Worm (Caenorhabditis elegans) whole organism, L3 larva: ENCODE data around the gene tsp-12.

Source experiments
- R02D3.7 ChIP-seq: fragments of 150-350 bp; optimal IDR thresholded peaks from 2 replicates; lab custom pipeline; 2014; ENCODE audit warnings: missing biosample characterization, missing genetic modification characterization
- aly-2 ChIP-seq: fragments of 150-350 bp; optimal IDR thresholded peaks from 2 replicates; lab custom pipeline; 2014; ENCODE audit warnings: missing biosample characterization, missing genetic modification characterization
- ama-1 ChIP-seq: fragments of 150-350 bp; optimal IDR thresholded peaks from 2 replicates; lab custom pipeline; 2018
- ceh-82 ChIP-seq: fragments of 150-350 bp; optimal IDR thresholded peaks from 2 replicates; lab custom pipeline; 2014; ENCODE audit warnings: missing biosample characterization, missing genetic modification characterization
- ceh-9 ChIP-seq: sonication (generic microtip); optimal IDR thresholded peaks from 2 replicates; lab custom pipeline; 2018; ENCODE audit warnings: missing biosample characterization, missing genetic modification characterization
- daf-12 ChIP-seq: fragments of 150-350 bp; optimal IDR thresholded peaks from 2 replicates; lab custom pipeline; 2014; ENCODE audit warnings: missing biosample characterization, missing genetic modification reagents, missing genetic modification characterization
- egl-5 ChIP-seq: fragments of 150-350 bp; optimal IDR thresholded peaks from 2 replicates; lab custom pipeline; 2017; ENCODE audit warnings: missing biosample characterization, missing genetic modification reagents, missing genetic modification characterization, inconsistent platforms
- elt-3 ChIP-seq, 3 experiments: fragments of 150-350 bp in 1 of 3; sonication (generic microtip) in 2 of 3; optimal IDR thresholded peaks; 2 replicates in 2 of 3; 4 replicates in 1 of 3; lab custom pipeline; 2014 to 2017; ENCODE audit warnings: missing biosample characterization in 3 of 3, missing genetic modification characterization in 3 of 3
- eor-1 ChIP-seq, 2 experiments: fragments of 150-350 bp; optimal IDR thresholded peaks; 2 replicates each; lab custom pipeline; 2014 to 2018; ENCODE audit warnings: missing biosample characterization in 2 of 2, missing genetic modification characterization in 2 of 2
- fkh-10 ChIP-seq: sonication (generic microtip); optimal IDR thresholded peaks from 2 replicates; lab custom pipeline; 2017; ENCODE audit warnings: missing biosample characterization, missing genetic modification reagents, missing genetic modification characterization
- fkh-2 ChIP-seq: fragments of 150-350 bp; optimal IDR thresholded peaks from 2 replicates; lab custom pipeline; 2014; ENCODE audit warnings: missing biosample characterization, missing genetic modification reagents, missing genetic modification characterization
- fos-1 ChIP-seq: fragments of 150-350 bp; optimal IDR thresholded peaks from 2 replicates; lab custom pipeline; 2014; ENCODE audit warnings: missing biosample characterization, missing genetic modification characterization
- lin-15B ChIP-seq: fragments of 150-350 bp; optimal IDR thresholded peaks from 2 replicates; lab custom pipeline; 2014; ENCODE audit warnings: missing biosample characterization, missing genetic modification characterization
- lin-39 ChIP-seq: fragments of 150-350 bp; optimal IDR thresholded peaks from 2 replicates; lab custom pipeline; 2018; ENCODE audit warnings: missing biosample characterization, missing genetic modification reagents, missing genetic modification characterization
- mml-1 ChIP-seq: fragments of 150-350 bp; sonication (generic microtip); optimal IDR thresholded peaks from 3 replicates; lab custom pipeline; 2014; ENCODE audit warnings: missing biosample characterization, missing genetic modification characterization
- nhr-12 ChIP-seq: fragments of 150-350 bp; optimal IDR thresholded peaks from 2 replicates; lab custom pipeline; 2014; ENCODE audit warnings: missing biosample characterization, missing genetic modification characterization
- nhr-23 ChIP-seq: fragments of 150-350 bp; optimal IDR thresholded peaks from 2 replicates; lab custom pipeline; 2014; ENCODE audit warnings: missing biosample characterization, missing genetic modification reagents, missing genetic modification characterization
- nhr-25 ChIP-seq: sonication (generic microtip); optimal IDR thresholded peaks from 2 replicates; lab custom pipeline; 2017; ENCODE audit warnings: missing biosample characterization, missing genetic modification characterization
- nhr-28 ChIP-seq: fragments of 150-350 bp; optimal IDR thresholded peaks from 2 replicates; lab custom pipeline; 2014; ENCODE audit warnings: missing biosample characterization, missing genetic modification characterization
- nhr-67 ChIP-seq: fragments of 150-350 bp; optimal IDR thresholded peaks from 2 replicates; lab custom pipeline; 2014; ENCODE audit warnings: missing biosample characterization, missing genetic modification characterization
- nhr-76 ChIP-seq: fragments of 150-350 bp; sonication (generic microtip); optimal IDR thresholded peaks from 5 replicates; lab custom pipeline; 2014; ENCODE audit warnings: missing biosample characterization, missing genetic modification characterization
- nhr-77 ChIP-seq: fragments of 150-350 bp; optimal IDR thresholded peaks from 2 replicates; lab custom pipeline; 2014; ENCODE audit warnings: missing biosample characterization, missing genetic modification characterization
- pha-4 ChIP-seq: fragments of 150-350 bp; optimal IDR thresholded peaks from 2 replicates; lab custom pipeline; 2014; ENCODE audit warnings: missing biosample characterization, missing genetic modification reagents, missing genetic modification characterization
- pqm-1 ChIP-seq: fragments of 150-350 bp; optimal IDR thresholded peaks from 2 replicates; lab custom pipeline; 2017; ENCODE audit warnings: missing biosample characterization, missing genetic modification characterization, inconsistent platforms
- sea-2 ChIP-seq: fragments of 150-350 bp; sonication (generic microtip); optimal IDR thresholded peaks from 4 replicates; lab custom pipeline; 2014; ENCODE audit warnings: missing biosample characterization, missing genetic modification reagents, missing genetic modification characterization
- skn-1 ChIP-seq: fragments of 150-350 bp; optimal IDR thresholded peaks from 2 replicates; lab custom pipeline; 2014; ENCODE audit warnings: missing biosample characterization, missing genetic modification characterization
- snpc-4 ChIP-seq: fragments of 150-350 bp; optimal IDR thresholded peaks from 2 replicates; lab custom pipeline; 2014; ENCODE audit warnings: missing biosample characterization, missing genetic modification characterization
- unc-62 ChIP-seq: fragments of 150-350 bp; sonication (generic microtip); optimal IDR thresholded peaks from 4 replicates; lab custom pipeline; 2014; ENCODE audit warnings: missing biosample characterization, missing genetic modification reagents, missing genetic modification characterization
- zag-1 ChIP-seq: fragments of 150-350 bp; optimal IDR thresholded peaks from 2 replicates; lab custom pipeline; 2014; ENCODE audit warnings: missing biosample characterization, missing genetic modification characterization
- ztf-11 ChIP-seq: fragments of 150-350 bp; optimal IDR thresholded peaks from 2 replicates; lab custom pipeline; 2014; ENCODE audit warnings: missing biosample characterization, missing genetic modification characterization

tsp-12 gene

ce11 chrIV:10141930-10142505 lies 8.4 kb downstream of the tsp-12 start, which contains the start of the genes gst-2, gst-4 and dhs-12:
Gene gst-2, minus strand, starts transcription at chrIV:10142061.
Gene gst-4, plus strand, starts transcription at chrIV:10142225.
Gene dhs-12, plus strand, starts transcription at chrIV:10142455.
- TF ChIP-seq ceh-82, result no peak
- no peak for TF ChIP-seq nhr-67 (tag; lab: Kevin White, UChicago)
- peak; percentile 43 for TF ChIP-seq skn-1
- no peak for TF ChIP-seq nhr-23 (tag; lab: Kevin White, UChicago)
- no peak for TF ChIP-seq unc-62
- TF ChIP-seq pqm-1 (tag; lab: Kevin White, UChicago), result no peak

DNA sequence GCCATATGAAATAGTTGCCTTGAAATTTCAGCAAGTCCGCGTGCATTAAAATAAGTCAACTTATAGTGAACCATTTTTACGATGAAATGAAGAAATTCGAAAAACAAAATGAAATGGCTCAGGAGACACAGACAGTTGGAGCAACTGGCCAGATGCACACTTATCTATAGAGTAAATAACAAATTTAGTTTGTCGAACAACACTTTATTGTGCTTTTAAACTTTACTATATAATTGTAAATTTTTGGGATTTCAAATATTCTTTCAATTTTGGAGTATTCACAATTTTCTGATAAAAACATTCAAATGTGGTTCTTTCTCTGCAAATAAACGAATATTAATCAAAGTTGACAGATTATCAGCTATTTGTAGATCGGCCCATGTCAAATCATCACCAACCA lies 10.3 kb downstream of the tsp-12 start, which contains the start of gene gst-3:
gst-3 (minus strand) TSS at position 101 of the 400 bp plus-strand sequence.
- no peak for TF ChIP-seq elt-3 (tag; optimal IDR thresholded peaks at IDR 0.05; lab: Kevin White, UChicago)
- peak; percentile 33 for TF ChIP-seq pha-4 (tag; lab: Kevin White, UChicago)

- TF ChIP-seq snpc-4 (tag; lab: Kevin White, UChicago), result no peak
- TF ChIP-seq nhr-25 (tag; lab: Kevin White, UChicago), result no peak
- no peak for TF ChIP-seq skn-1
- no peak for TF ChIP-seq nhr-28 (tag; lab: Kevin White, UChicago)
- no peak for TF ChIP-seq aly-2 (tag; lab: Kevin White, UChicago)
- TF ChIP-seq lin-15B (tag; lab: Kevin White, UChicago), result no peak
- no peak for TF ChIP-seq nhr-23 (tag; lab: Kevin White, UChicago)
- no peak for TF ChIP-seq daf-12 (tag; lab: Kevin White, UChicago)
- no peak for TF ChIP-seq lin-39 (tag; lab: Kevin White, UChicago)
- TF ChIP-seq nhr-12 (tag; lab: Kevin White, UChicago), result no peak
- no peak for TF ChIP-seq fkh-10 (GFP tag; lab: Kevin White, UChicago)
- no peak for TF ChIP-seq sea-2 (GFP tag; lab: Kevin White, UChicago)
Measured at ce11 chrIV:10137804-10138203, 12.6 kb downstream of the tsp-12 start, which contains the start of gene K08F4.12. Gene K08F4.12, plus strand, starts transcription at chrIV:10138104.

- TF ChIP-seq lin-15B (tag; lab: Kevin White, UChicago), result no peak
- no peak for TF ChIP-seq fkh-2 (tag; lab: Kevin White, UChicago)
- no peak for TF ChIP-seq eor-1 (tag; optimal IDR thresholded peaks at IDR 0.05; lab: Kevin White, UChicago)
- no peak for TF ChIP-seq zag-1 (tag; lab: Kevin White, UChicago)
- TF ChIP-seq egl-5 (tag; lab: Kevin White, UChicago), result no peak
- no peak for TF ChIP-seq daf-12 (tag; lab: Kevin White, UChicago)
- no peak for TF ChIP-seq fos-1 (tag; lab: Kevin White, UChicago)
- TF ChIP-seq mml-1 (tag; lab: Kevin White, UChicago), result no peak
- no peak for TF ChIP-seq nhr-76 (tag; lab: Kevin White, UChicago)
- no peak for TF ChIP-seq nhr-28 (tag; lab: Kevin White, UChicago)
- no peak for TF ChIP-seq ama-1 (lab: Kevin White, UChicago)
- TF ChIP-seq sea-2 (GFP tag; lab: Kevin White, UChicago), result no peak
- TF ChIP-seq pha-4 (tag; lab: Kevin White, UChicago), result no peak
- no peak for TF ChIP-seq snpc-4 (tag; lab: Kevin White, UChicago)
- TF ChIP-seq ceh-82, result no peak
- TF ChIP-seq nhr-12 (tag; lab: Kevin White, UChicago), result no peak
- TF ChIP-seq elt-3 (tag; optimal IDR thresholded peaks at IDR 0.05; lab: Kevin White, UChicago), result no peak
- TF ChIP-seq ceh-9 (tag; lab: Kevin White, UChicago), result no peak
- TF ChIP-seq ztf-11 (tag; lab: Kevin White, UChicago), result no peak
Measured at ce11 chrIV:10135817-10136216, 14.6 kb downstream of the tsp-12 start, which contains the start of gene K08F4.5. Gene K08F4.5, minus strand, starts transcription at chrIV:10135917.

ce11 chrIV:10129957-10130356 lies 20.4 kb downstream of the tsp-12 start, which contains the start of gene glt-3:
Gene glt-3, plus strand, starts transcription at chrIV:10130257.
- no peak for TF ChIP-seq ceh-82
- no peak for TF ChIP-seq ceh-9 (tag; lab: Kevin White, UChicago)
- no peak for TF ChIP-seq nhr-28 (tag; lab: Kevin White, UChicago)
- no peak for TF ChIP-seq aly-2 (tag; lab: Kevin White, UChicago)
- TF ChIP-seq nhr-77 (tag; lab: Kevin White, UChicago), result no peak
- no peak for TF ChIP-seq pha-4 (tag; lab: Kevin White, UChicago)
- no peak for TF ChIP-seq nhr-25 (tag; lab: Kevin White, UChicago)
- TF ChIP-seq lin-39 (tag; lab: Kevin White, UChicago), result no peak
- TF ChIP-seq R02D3.7 (tag; lab: Kevin White, UChicago), result no peak
